Worm (Caenorhabditis elegans): Measurements from ENCODE around the gene C06A6.4.
A peak's percentile ranks its signal among the peaks of the same experiment; 100 is the strongest.

Gene C06A6.4

DNA sequence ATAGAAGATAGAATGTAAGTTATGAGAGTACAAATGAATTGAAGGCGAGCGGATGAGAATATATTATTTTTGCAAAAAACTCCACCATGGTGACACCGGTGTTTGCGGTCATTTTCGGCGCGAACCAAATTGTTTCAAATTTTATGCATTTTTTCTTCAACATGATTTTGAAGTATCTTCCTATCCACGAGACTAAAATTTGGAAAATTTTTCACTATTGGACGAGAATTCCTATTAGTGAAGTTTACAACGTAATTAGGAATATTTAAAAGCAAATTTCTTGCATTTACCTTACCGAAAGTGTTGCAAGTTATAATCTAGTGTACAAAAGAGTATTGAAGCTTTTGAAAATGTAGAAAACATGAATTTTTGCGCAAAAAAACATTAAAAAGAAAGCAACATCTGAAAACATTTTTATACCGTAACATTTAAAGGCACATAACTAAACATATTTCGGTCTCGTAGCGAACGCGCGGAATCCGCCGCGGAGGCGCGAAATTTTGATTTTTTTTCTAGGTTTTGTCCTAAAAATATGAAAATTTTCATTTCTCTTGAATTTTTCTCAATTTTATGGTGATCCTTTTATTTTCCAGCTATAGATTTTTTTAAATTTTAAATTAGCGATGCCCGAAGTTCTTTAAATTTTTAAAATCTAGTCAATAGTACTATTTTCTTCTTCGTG lies 32.5 kb downstream of the C06A6.4 start, which contains the start of gene sgo-1 (continued):
- TF ChIP-seq lin-40 (tag; optimal IDR thresholded peaks at IDR 0.05) (no peak), nfya-1 (tag; optimal IDR thresholded peaks at IDR 0.05; ENCODE audit: borderline replicate concordance, insufficient read depth) (no peak), let-526 (GFP tag; IDR thresholded peaks at IDR 0.05) (no peak), ztf-25 (GFP tag; IDR thresholded peaks at IDR 0.05) (no peak), hmg-20 (GFP tag; IDR thresholded peaks at IDR 0.05) (no peak), F57C9.4 (tag; optimal IDR thresholded peaks at IDR 0.05) (no peak), madf-10 (tag; optimal IDR thresholded peaks at IDR 0.05) (no peak), lsl-1 (GFP tag; optimal IDR thresholded peaks at IDR 0.05) (peak; percentile 97), B0035.1 (tag; optimal IDR thresholded peaks at IDR 0.05) (no peak), K11D2.4 (GFP tag; IDR thresholded peaks at IDR 0.05) (no peak), B0336.3 (GFP tag; IDR thresholded peaks at IDR 0.05) (peak; percentile 87), dpff-1 (tag; optimal IDR thresholded peaks at IDR 0.05) (no peak), unc-62 (GFP tag; optimal IDR thresholded peaks at IDR 0.05) (no peak), hlh-26 (GFP tag; conservative IDR thresholded peaks at IDR 0.05) (no peak), ztf-22 (GFP tag; optimal IDR thresholded peaks at IDR 0.05) (no peak), snpc-3.4 (tag; optimal IDR thresholded peaks at IDR 0.05) (peak; percentile 95), nfyb-1 (GFP tag; IDR thresholded peaks at IDR 0.05) (peak; percentile 62; the same call in 1 of the 2 replicates), ccch-3 (GFP tag; optimal IDR thresholded peaks at IDR 0.05) (no peak), xnd-1 (tag; optimal IDR thresholded peaks at IDR 0.05) (peak; percentile 99), him-1 (tag; optimal IDR thresholded peaks at IDR 0.05) (peak; percentile 24), Y67H2A.10 (GFP tag; conservative IDR thresholded peaks at IDR 0.05) (0 out of 2 replicates have a peak, but pooled peaks have one; percentile 43), F22D6.2 (tag; optimal IDR thresholded peaks at IDR 0.05) (no peak), athp-1 (tag; optimal IDR thresholded peaks at IDR 0.05) (peak; percentile 70), lag-1 (GFP tag; IDR thresholded peaks at IDR 0.05) (no peak), nhr-179 (tag; optimal IDR thresholded peaks at IDR 0.05) (no peak), rpc-1 (optimal IDR thresholded peaks at IDR 0.05) (no peak), rpc-1 (tag; optimal IDR thresholded peaks at IDR 0.05) (no peak), egl-44 (GFP tag; IDR thresholded peaks at IDR 0.05) (no peak), sea-2 (GFP tag; IDR thresholded peaks at IDR 0.05) (no peak), Y53G8AR.9 (GFP tag; conservative IDR thresholded peaks at IDR 0.05) (peak; percentile 90), fkh-3 (tag; optimal IDR thresholded peaks at IDR 0.05) (no peak), F10E7.11 (tag; optimal IDR thresholded peaks at IDR 0.05) (no peak), hmg-1.2 (GFP tag; IDR thresholded peaks at IDR 0.05) (peak; percentile 68), B0019.2 (GFP tag; conservative IDR thresholded peaks at IDR 0.05) (peak; percentile 90), sptf-2 (GFP tag; optimal IDR thresholded peaks at IDR 0.05) (no peak), nhr-90 (tag; optimal IDR thresholded peaks at IDR 0.05) (no peak), pbrm-1 (GFP tag; IDR thresholded peaks at IDR 0.05) (peak; percentile 77; the same call in 1 of the 2 replicates), tbx-9 (tag; optimal IDR thresholded peaks at IDR 0.05; ENCODE audit: borderline replicate concordance) (no peak), rec-8 (tag; optimal IDR thresholded peaks at IDR 0.05) (no peak), snpc-4 (GFP tag; optimal IDR thresholded peaks at IDR 0.05) (peak; percentile 70), snpc-4 (tag; optimal IDR thresholded peaks at IDR 0.05) (peak in 3 of 4 experiments; percentile 41 to 70 (median 60)), hsf-1 (GFP tag; IDR thresholded peaks at IDR 0.05) (peak; percentile 92), Y79H2A.3 (GFP tag; conservative IDR thresholded peaks at IDR 0.05) (peak; percentile 87), efl-1 (GFP tag; optimal IDR thresholded peaks at IDR 0.05) (peak; percentile 100), Y95B8A.8 (GFP tag; IDR thresholded peaks at IDR 0.05) (peak; percentile 98), somi-1 (GFP tag; optimal IDR thresholded peaks at IDR 0.05) (no peak), bed-1 (GFP tag; IDR thresholded peaks at IDR 0.05) (no peak), zim-3 (tag; optimal IDR thresholded peaks at IDR 0.05) (no peak)
